Fruit fly (Drosophila melanogaster): ENCODE results near the gene Tmtc1.

Tmtc1 gene

DNA sequence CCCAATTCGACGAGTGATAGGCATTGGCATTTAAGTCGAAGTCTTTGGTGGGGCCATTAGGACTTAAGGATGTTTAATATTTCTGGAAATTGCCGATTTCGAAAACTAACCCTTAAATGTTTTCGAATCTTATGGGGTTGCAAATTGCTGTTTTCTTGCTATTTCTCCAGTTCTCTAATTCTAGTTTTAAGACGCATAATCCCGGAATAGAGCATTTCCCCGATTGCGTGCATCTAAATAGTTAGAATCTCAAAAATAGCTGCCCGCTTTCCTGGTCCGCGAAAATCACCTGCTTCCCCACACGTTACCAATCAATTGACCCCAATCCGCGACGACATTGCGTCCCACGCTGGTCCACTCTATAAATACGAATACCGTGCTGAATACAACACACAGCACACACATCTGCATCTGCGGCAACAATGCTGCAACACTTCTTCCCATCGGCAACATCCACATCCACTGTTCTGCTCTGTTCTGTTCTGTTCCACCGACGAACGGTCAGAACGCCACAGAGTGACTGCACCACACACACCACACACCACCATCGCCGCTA is 74.4 kb downstream of the Tmtc1 start, which contains the start of gene Bacc (continued):
- TF ChIP-seq ss (GFP tag; optimal IDR thresholded peaks at IDR 0.05) (peak; percentile 97 to 99), CG32006 (GFP tag; optimal IDR thresholded peaks at IDR 0.05) (peak; percentile 99), Ets21C (GFP tag; optimal IDR thresholded peaks at IDR 0.05) (peak; percentile 96), eg (GFP tag; IDR thresholded peaks at IDR 0.05) (no peak), Sox102F (GFP tag; optimal IDR thresholded peaks at IDR 0.05) (peak; percentile 98), cyc (GFP tag; optimal IDR thresholded peaks at IDR 0.05) (peak; percentile 98), CG6854 (GFP tag; optimal IDR thresholded peaks at IDR 0.05) (peak; percentile 95), net (GFP tag; optimal IDR thresholded peaks at IDR 0.05) (peak; percentile 98)

DNA sequence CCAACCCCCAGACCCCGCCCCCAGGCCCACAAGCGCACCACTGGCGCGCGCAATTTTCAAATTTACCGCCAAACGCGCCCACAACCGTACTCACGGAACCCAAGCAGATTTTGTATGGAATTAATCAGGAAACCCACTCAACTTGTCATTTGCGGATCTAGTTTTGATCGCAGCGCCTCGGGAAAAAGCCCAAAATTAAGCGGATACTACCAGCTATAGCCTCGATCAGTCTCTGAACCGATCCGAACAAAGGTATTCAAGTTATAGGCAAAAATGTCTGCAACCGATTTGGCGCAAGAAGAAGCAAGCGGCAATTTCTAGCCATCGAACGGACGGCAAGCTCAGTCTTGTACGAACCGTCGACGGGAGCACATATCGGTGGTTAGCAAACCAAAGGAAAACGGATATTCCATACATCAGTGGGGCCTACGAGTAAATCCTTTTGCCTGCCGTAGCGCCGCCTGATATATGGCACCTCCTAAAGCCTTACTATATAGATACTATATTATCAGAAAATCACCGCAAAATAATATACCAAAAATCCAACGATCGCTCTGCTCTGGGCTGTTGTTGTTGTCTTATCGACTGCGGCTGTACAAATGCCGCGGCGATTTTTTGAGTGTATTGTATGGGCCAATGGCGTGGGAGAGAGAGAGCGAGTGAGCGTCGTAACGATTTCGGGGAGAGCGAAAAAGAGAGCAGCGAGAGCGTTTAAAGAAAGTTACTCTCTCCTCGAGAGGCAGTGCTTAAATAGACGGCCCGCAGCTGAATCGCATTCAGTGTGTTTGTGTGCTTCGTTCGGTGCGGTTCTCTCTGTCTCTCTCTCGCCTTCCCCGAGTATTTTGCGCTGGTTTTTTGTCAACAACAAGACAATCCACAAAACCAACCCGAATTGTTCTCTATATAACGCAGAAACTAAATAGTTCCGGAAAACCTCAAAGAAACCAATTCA is 75.2 kb downstream of the Tmtc1 start, which contains the start of gene Pgk:
TSS of gene Pgk (minus strand) at position 609 of the 952 bp plus-strand sequence.
- TF ChIP-seq CG8632 (GFP tag; optimal IDR thresholded peaks at IDR 0.05): peak; percentile 47
- TF ChIP-seq CG11762 (GFP tag; optimal IDR thresholded peaks at IDR 0.05; ENCODE audit: insufficient read depth): peak; percentile 47
- peak; percentile 49 for TF ChIP-seq net (GFP tag; optimal IDR thresholded peaks at IDR 0.05)
- peak; percentile 38 for TF ChIP-seq lz (GFP tag; optimal IDR thresholded peaks at IDR 0.05)
- TF ChIP-seq CG6854 (GFP tag; optimal IDR thresholded peaks at IDR 0.05): peak; percentile 93
- no peak for TF ChIP-seq CG11902 (GFP tag; optimal IDR thresholded peaks at IDR 0.05)
- TF ChIP-seq Sox15 (GFP tag; optimal IDR thresholded peaks at IDR 0.05): no peak
- TF ChIP-seq fkh (GFP tag; optimal IDR thresholded peaks at IDR 0.05): peak; percentile 58
- peak; percentile 38 for TF ChIP-seq CG10631 (GFP tag; optimal IDR thresholded peaks at IDR 0.05)
- peak; percentile 32 for TF ChIP-seq CG3919 (GFP tag; optimal IDR thresholded peaks at IDR 0.05)
- TF ChIP-seq fd85E (GFP tag; optimal IDR thresholded peaks at IDR 0.05): peak; percentile 66
- TF ChIP-seq esn (GFP tag; optimal IDR thresholded peaks at IDR 0.05): peak; percentile 74
- TF ChIP-seq OdsH (GFP tag; optimal IDR thresholded peaks at IDR 0.05): no peak
- TF ChIP-seq Eip75B (GFP tag; optimal IDR thresholded peaks at IDR 0.05): peak; percentile 76
- TF ChIP-seq achi (GFP tag; optimal IDR thresholded peaks at IDR 0.05): peak; percentile 48
- peak; percentile 34 for TF ChIP-seq dsx (GFP tag; optimal IDR thresholded peaks at IDR 0.05; ENCODE audit: poor library complexity, severe bottlenecking)
- TF ChIP-seq CG6808 (GFP tag; optimal IDR thresholded peaks at IDR 0.05): peak; percentile 50
- TF ChIP-seq CG6276 (GFP tag; optimal IDR thresholded peaks at IDR 0.05): peak; percentile 75
- peak; percentile 46 for TF ChIP-seq dac (GFP tag; optimal IDR thresholded peaks at IDR 0.05)
- TF ChIP-seq CG32006 (GFP tag; optimal IDR thresholded peaks at IDR 0.05): peak; percentile 48
- TF ChIP-seq CG6792 (GFP tag; optimal IDR thresholded peaks at IDR 0.05): peak; percentile 44
- TF ChIP-seq svp (GFP tag): peak; percentile 92
- TF ChIP-seq Lpt (GFP tag; optimal IDR thresholded peaks at IDR 0.05): peak; percentile 82
- no peak for TF ChIP-seq CG11294 (GFP tag; IDR thresholded peaks at IDR 0.05)
- no peak for TF ChIP-seq Hr38 (GFP tag; optimal IDR thresholded peaks at IDR 0.05)
- peak; percentile 72 for TF ChIP-seq Smox (GFP tag; optimal IDR thresholded peaks at IDR 0.05)
- TF ChIP-seq ss (GFP tag; optimal IDR thresholded peaks at IDR 0.05): peak; percentile 67 to 70
- peak; percentile 69 for TF ChIP-seq CG16779 (tag; optimal IDR thresholded peaks at IDR 0.05)
- peak; percentile 37 for TF ChIP-seq acj6 (GFP tag; optimal IDR thresholded peaks at IDR 0.05)
- TF ChIP-seq CG8119 (GFP tag; IDR thresholded peaks at IDR 0.05): no peak
- peak; percentile 78 for TF ChIP-seq CG9139 (GFP tag; optimal IDR thresholded peaks at IDR 0.05)
- TF ChIP-seq fd59A (GFP tag; optimal IDR thresholded peaks at IDR 0.05): peak; percentile 7
- TF ChIP-seq salr (GFP tag; optimal IDR thresholded peaks at IDR 0.05): peak in 1 of 2 experiments; percentile 34
- TF ChIP-seq topi (GFP tag; optimal IDR thresholded peaks at IDR 0.05): peak; percentile 72
- peak; percentile 12 for TF ChIP-seq CG4318 (GFP tag; optimal IDR thresholded peaks at IDR 0.05)
- TF ChIP-seq Met (GFP tag; optimal IDR thresholded peaks at IDR 0.05): peak; percentile 72
- TF ChIP-seq CG15336 (GFP tag; IDR thresholded peaks at IDR 0.05): no peak
- peak; percentile 41 for TF ChIP-seq CG10669 (GFP tag; optimal IDR thresholded peaks at IDR 0.05)
- peak; percentile 41 for TF ChIP-seq spab (GFP tag; optimal IDR thresholded peaks at IDR 0.05)
- TF ChIP-seq cyc (GFP tag; optimal IDR thresholded peaks at IDR 0.05): peak; percentile 40
- peak; percentile 91 for TF ChIP-seq Eip78C (GFP tag)
- peak; percentile 61 for TF ChIP-seq CG1621 (tag; optimal IDR thresholded peaks at IDR 0.05)
- TF ChIP-seq Hr4 (GFP tag; optimal IDR thresholded peaks at IDR 0.05): peak; percentile 55
